Worm (Caenorhabditis elegans) whole organism, early embryonic: ENCODE data around the gene K08C7.4.

Experiments
- B0310.2 ChIP-seq: sonication (generic microtip); optimal IDR thresholded peaks from 2 replicates; lab custom pipeline; 2016; ENCODE audit warnings: mild to moderate bottlenecking, missing genetic modification characterization, missing compliant biosample characterization
- F13C5.2 ChIP-seq: sonication (generic microtip); optimal IDR thresholded peaks from 2 replicates; lab custom pipeline; 2017; ENCODE audit warnings: mild to moderate bottlenecking, missing genetic modification characterization, inconsistent platforms, missing compliant biosample characterization
- aly-1 ChIP-seq: sonication (generic microtip); optimal IDR thresholded peaks from 2 replicates; lab custom pipeline; 2016; ENCODE audit warnings: missing genetic modification characterization, missing compliant biosample characterization
- ama-1 ChIP-seq: fragments of 150-350 bp; optimal IDR thresholded peaks from 2 replicates; lab custom pipeline; 2014
- ceh-13 ChIP-seq: fragments of 200-800 bp; sonication (Bioruptor generic); optimal IDR thresholded peaks from 2 replicates; lab custom pipeline; 2018; ENCODE audit warnings: mild to moderate bottlenecking, missing genetic modification characterization, missing compliant biosample characterization
- ceh-36 ChIP-seq: sonication (generic microtip); optimal IDR thresholded peaks from 2 replicates; lab custom pipeline; 2016; ENCODE audit warnings: missing genetic modification characterization, inconsistent platforms, missing compliant biosample characterization
- ets-7 ChIP-seq: sonication (generic microtip); optimal IDR thresholded peaks from 2 replicates; lab custom pipeline; 2016; ENCODE audit warnings: missing genotype, missing genetic modification characterization, missing compliant biosample characterization
- flt-1 ChIP-seq: fragments of 200-800 bp; sonication (Bioruptor generic); IDR thresholded peaks from 2 replicates; pipeline ENCODE4 v1.3.6; 2022; ENCODE audit warnings: missing genetic modification characterization, missing compliant biosample characterization
- hmg-4 ChIP-seq: fragments of 200-800 bp; sonication (Bioruptor generic); optimal IDR thresholded peaks from 2 replicates; lab custom pipeline; 2018; ENCODE audit warnings: mild to moderate bottlenecking, missing genetic modification characterization, missing compliant biosample characterization
- scrt-1 ChIP-seq: fragments of 200-800 bp; sonication (Bioruptor generic); IDR thresholded peaks from 2 replicates; pipeline ENCODE4 v1.3.6; 2022; ENCODE audit warnings: missing genetic modification characterization, missing compliant biosample characterization
- sea-1 ChIP-seq: fragments of 200-800 bp; sonication (Bioruptor generic); conservative IDR thresholded peaks from 2 replicates; pipeline ENCODE4 v1.3.6; 2022; ENCODE audit warnings: missing genetic modification characterization, missing compliant biosample characterization

- TF ChIP-seq sea-1 (GFP tag; lab: Robert Waterston, UW) (no peak), aly-1 (tag; lab: Kevin White, UChicago) (no peak), ama-1 (lab: Kevin White, UChicago) (no peak), B0310.2 (no peak), ets-7 (tag; lab: Kevin White, UChicago) (no peak), flt-1 (GFP tag; lab: Robert Waterston, UW) (no peak), hmg-4 (GFP tag; lab: Kevin White, UChicago) (no peak), ceh-36 (tag; lab: Kevin White, UChicago) (no peak), scrt-1 (GFP tag; lab: Robert Waterston, UW) (no peak), F13C5.2 (no peak), ceh-13 (GFP tag; lab: Kevin White, UChicago) (no peak)
Measured at ce11 chrIV:10718865-10719264, 38.6 kb upstream of the K08C7.4 start.
